Worm (Caenorhabditis elegans) whole organism, L4/young adult: Measurements from ENCODE around the gene trpl-5.

Source experiments
- dao-5 ChIP-seq: sonication (generic microtip); optimal IDR thresholded peaks from 2 replicates; lab custom pipeline; 2016; ENCODE audit warnings: missing genotype, missing genetic modification characterization, moderate library complexity, missing compliant biosample characterization
- him-1 ChIP-seq: sonication (generic microtip); optimal IDR thresholded peaks from 2 replicates; lab custom pipeline; 2016; ENCODE audit warnings: missing genotype, missing genetic modification reagents, missing genetic modification characterization, missing compliant biosample characterization

DNA sequence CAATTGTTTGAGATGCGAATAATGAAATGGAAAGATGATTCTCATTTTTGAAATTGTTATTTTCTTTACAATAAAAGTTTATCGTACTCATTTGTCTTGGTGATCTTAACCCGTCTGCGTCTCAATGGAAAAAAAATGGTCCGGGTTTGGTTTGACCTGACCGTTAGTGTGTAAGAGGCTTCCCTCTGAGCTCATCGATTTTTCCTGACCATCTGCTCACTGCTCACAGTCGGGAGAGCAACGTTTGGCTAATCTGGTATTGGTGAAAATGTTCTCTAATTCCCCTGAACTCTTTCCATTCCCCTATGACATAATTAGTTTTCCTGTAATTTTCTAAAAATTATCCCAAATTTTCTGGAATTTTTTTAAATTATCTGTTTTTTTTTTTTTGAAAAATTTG, 48.5 kb upstream of the trpl-5 start:
- no peak for TF ChIP-seq him-1
- no peak for TF ChIP-seq dao-5 (tag; lab: Kevin White, UChicago)
